Fruit fly (Drosophila melanogaster) whole organism, larva: ENCODE measurements around the gene p130CAS.

Experiments used
- noc ChIP-seq: fragments of 200-800 bp; sonication (Bioruptor generic); optimal IDR thresholded peaks from 3 replicates; lab custom pipeline; 2019; ENCODE audit warnings: missing biosample characterization, mild to moderate bottlenecking, missing genetic modification characterization, moderate library complexity

p130CAS gene

dm6 chr3L:136591-137280 is 15.9 kb upstream of the p130CAS start:
- no peak for TF ChIP-seq noc (tag; lab: Kevin White, UChicago)

dm6 chr3L:137596-138169 is 15.0 kb upstream of the p130CAS start:
- no peak for TF ChIP-seq noc (tag; lab: Kevin White, UChicago)

- no peak for TF ChIP-seq noc (tag; lab: Kevin White, UChicago)
Measured at dm6 chr3L:139574-140567, 12.8 kb upstream of the p130CAS start.

dm6 chr3L:140838-141559 is 11.7 kb upstream of the p130CAS start:
- no peak for TF ChIP-seq noc (tag; lab: Kevin White, UChicago)

dm6 chr3L:145998-146576 is 6.6 kb upstream of the p130CAS start, which contains the start of gene CG6845:
Gene CG6845, plus strand, starts transcription at chr3L:146433.
- TF ChIP-seq noc (tag; lab: Kevin White, UChicago): no peak

- no peak for TF ChIP-seq noc (tag; lab: Kevin White, UChicago)
Measured at dm6 chr3L:153670-154069, 986 bp downstream of the p130CAS start.

dm6 chr3L:156591-157303 is 4.1 kb downstream of the p130CAS start:
- TF ChIP-seq noc (tag; lab: Kevin White, UChicago): peak; percentile 70

- TF ChIP-seq noc (tag; lab: Kevin White, UChicago): no peak
Measured at dm6 chr3L:157674-158179, 5.0 kb downstream of the p130CAS start.

- TF ChIP-seq noc (tag; lab: Kevin White, UChicago): no peak
Measured at dm6 chr3L:159406-160084, 6.9 kb downstream of the p130CAS start.

dm6 chr3L:160446-161094 is 7.9 kb downstream of the p130CAS start:
- peak; percentile 32 for TF ChIP-seq noc (tag; lab: Kevin White, UChicago)

dm6 chr3L:161833-162587 is 9.3 kb downstream of the p130CAS start:
- no peak for TF ChIP-seq noc (tag; lab: Kevin White, UChicago)
